Worm (Caenorhabditis elegans): ENCODE results near the gene scl-10.

DNA sequence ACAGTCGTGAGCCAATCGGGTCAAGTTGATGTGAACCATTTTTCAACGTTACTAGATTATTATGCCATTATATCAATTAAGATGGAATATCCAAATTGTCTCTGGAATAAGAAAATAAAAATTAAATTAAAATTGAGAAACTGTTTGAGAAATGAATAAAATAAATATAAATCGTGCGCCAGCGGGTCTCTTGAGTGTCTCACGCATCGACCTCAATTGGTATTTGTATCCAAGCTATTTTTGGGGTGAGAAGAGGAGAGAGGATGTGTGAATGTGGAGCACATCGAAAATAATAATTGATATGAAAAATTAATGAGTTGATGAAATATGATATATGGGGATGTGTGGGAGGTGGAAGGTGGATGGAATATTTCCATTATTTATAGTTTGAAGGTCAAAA lies 9.4 kb upstream of the scl-10 start, which contains the start of gene F49E11.2:
- TF ChIP-seq unc-62 (GFP tag; optimal IDR thresholded peaks at IDR 0.05) (no peak), nhr-237 (tag; optimal IDR thresholded peaks at IDR 0.05) (no peak), blmp-1 (tag; optimal IDR thresholded peaks at IDR 0.05) (no peak), ztf-11 (tag; optimal IDR thresholded peaks at IDR 0.05) (no peak), sem-2 (GFP tag; optimal IDR thresholded peaks at IDR 0.05) (no peak), lin-32 (GFP tag; optimal IDR thresholded peaks at IDR 0.05) (no peak), unc-39 (tag; optimal IDR thresholded peaks at IDR 0.05) (no peak), elt-3 (tag; optimal IDR thresholded peaks at IDR 0.05) (no peak), nhr-12 (tag; optimal IDR thresholded peaks at IDR 0.05) (no peak), lin-13 (tag; optimal IDR thresholded peaks at IDR 0.05) (no peak), mep-1 (tag; optimal IDR thresholded peaks at IDR 0.05) (no peak), ces-1 (GFP tag; optimal IDR thresholded peaks at IDR 0.05) (no peak)
